Worm (Caenorhabditis elegans) whole organism, L3 larva: ENCODE results near the gene F49C12.2.
"Not testable (repeated sequence)": the region's sequence is repeated elsewhere in the genome, so short reads cannot be mapped to it uniquely, and the experiment has no call there.

Source experiments
- R02D3.7 ChIP-seq: fragments of 150-350 bp; optimal IDR thresholded peaks from 2 replicates; lab custom pipeline; 2014; ENCODE audit warnings: missing biosample characterization, missing genetic modification characterization
- ama-1 ChIP-seq: fragments of 150-350 bp; optimal IDR thresholded peaks from 2 replicates; lab custom pipeline; 2018
- ceh-16 ChIP-seq: sonication (generic microtip); optimal IDR thresholded peaks from 2 replicates; lab custom pipeline; 2017; ENCODE audit warnings: missing biosample characterization, missing genetic modification characterization
- ceh-28 ChIP-seq: fragments of 150-350 bp; optimal IDR thresholded peaks from 2 replicates; lab custom pipeline; 2014; ENCODE audit warnings: missing biosample characterization, missing genetic modification reagents, missing genetic modification characterization
- daf-12 ChIP-seq: fragments of 150-350 bp; optimal IDR thresholded peaks from 2 replicates; lab custom pipeline; 2014; ENCODE audit warnings: missing biosample characterization, missing genetic modification reagents, missing genetic modification characterization
- egl-5 ChIP-seq: fragments of 150-350 bp; optimal IDR thresholded peaks from 2 replicates; lab custom pipeline; 2017; ENCODE audit warnings: missing biosample characterization, missing genetic modification reagents, missing genetic modification characterization, inconsistent platforms
- elt-2 ChIP-seq: sonication (generic microtip); optimal IDR thresholded peaks from 2 replicates; lab custom pipeline; 2016; ENCODE audit warnings: missing genetic modification reagents, mild to moderate bottlenecking, missing genetic modification characterization, missing compliant biosample characterization
- elt-3 ChIP-seq, 3 experiments: fragments of 150-350 bp in 1 of 3; sonication (generic microtip) in 2 of 3; optimal IDR thresholded peaks; 2 replicates in 2 of 3; 4 replicates in 1 of 3; lab custom pipeline; 2014 to 2017; ENCODE audit warnings: missing biosample characterization in 3 of 3, missing genetic modification characterization in 3 of 3
- eor-1 ChIP-seq, 2 experiments: fragments of 150-350 bp; optimal IDR thresholded peaks; 2 replicates each; lab custom pipeline; 2014 to 2018; ENCODE audit warnings: missing biosample characterization in 2 of 2, missing genetic modification characterization in 2 of 2
- fkh-2 ChIP-seq: fragments of 150-350 bp; optimal IDR thresholded peaks from 2 replicates; lab custom pipeline; 2014; ENCODE audit warnings: missing biosample characterization, missing genetic modification reagents, missing genetic modification characterization
- hmg-11 ChIP-seq: sonication (generic microtip); optimal IDR thresholded peaks from 2 replicates; lab custom pipeline; 2016; ENCODE audit warnings: missing genetic modification characterization, missing compliant biosample characterization
- lin-15B ChIP-seq: fragments of 150-350 bp; optimal IDR thresholded peaks from 2 replicates; lab custom pipeline; 2014; ENCODE audit warnings: missing biosample characterization, missing genetic modification characterization
- lin-39 ChIP-seq: fragments of 150-350 bp; optimal IDR thresholded peaks from 2 replicates; lab custom pipeline; 2018; ENCODE audit warnings: missing biosample characterization, missing genetic modification reagents, missing genetic modification characterization
- mdl-1 ChIP-seq: fragments of 150-350 bp; optimal IDR thresholded peaks from 2 replicates; lab custom pipeline; 2014; ENCODE audit warnings: missing biosample characterization, missing genetic modification characterization
- nfya-1 ChIP-seq: sonication (generic microtip); optimal IDR thresholded peaks from 2 replicates; lab custom pipeline; 2017; ENCODE audit warnings: missing genetic modification characterization, mild to moderate bottlenecking, missing compliant biosample characterization, antibody characterized with exemption, moderate library complexity; ENCODE audit not compliant: insufficient read depth
- nhr-11 ChIP-seq: fragments of 150-350 bp; optimal IDR thresholded peaks from 2 replicates; lab custom pipeline; 2014; ENCODE audit warnings: missing biosample characterization, missing genetic modification characterization
- nhr-237 ChIP-seq: fragments of 150-350 bp; optimal IDR thresholded peaks from 2 replicates; lab custom pipeline; 2014; ENCODE audit warnings: missing biosample characterization, missing genetic modification characterization
- nhr-28 ChIP-seq: fragments of 150-350 bp; optimal IDR thresholded peaks from 2 replicates; lab custom pipeline; 2014; ENCODE audit warnings: missing biosample characterization, missing genetic modification characterization
- nhr-43 ChIP-seq: sonication (generic microtip); optimal IDR thresholded peaks from 2 replicates; lab custom pipeline; 2016; ENCODE audit warnings: mild to moderate bottlenecking, missing genetic modification characterization, missing compliant biosample characterization; ENCODE audit not compliant: poor library complexity, severe bottlenecking
- nhr-67 ChIP-seq: fragments of 150-350 bp; optimal IDR thresholded peaks from 2 replicates; lab custom pipeline; 2014; ENCODE audit warnings: missing biosample characterization, missing genetic modification characterization
- nhr-76 ChIP-seq: fragments of 150-350 bp; sonication (generic microtip); optimal IDR thresholded peaks from 5 replicates; lab custom pipeline; 2014; ENCODE audit warnings: missing biosample characterization, missing genetic modification characterization
- nhr-77 ChIP-seq: fragments of 150-350 bp; optimal IDR thresholded peaks from 2 replicates; lab custom pipeline; 2014; ENCODE audit warnings: missing biosample characterization, missing genetic modification characterization
- pha-4 ChIP-seq: fragments of 150-350 bp; optimal IDR thresholded peaks from 2 replicates; lab custom pipeline; 2014; ENCODE audit warnings: missing biosample characterization, missing genetic modification reagents, missing genetic modification characterization
- skn-1 ChIP-seq: fragments of 150-350 bp; optimal IDR thresholded peaks from 2 replicates; lab custom pipeline; 2014; ENCODE audit warnings: missing biosample characterization, missing genetic modification characterization
- snpc-4 ChIP-seq: fragments of 150-350 bp; optimal IDR thresholded peaks from 2 replicates; lab custom pipeline; 2014; ENCODE audit warnings: missing biosample characterization, missing genetic modification characterization
- tbx-2 ChIP-seq: sonication (generic microtip); optimal IDR thresholded peaks from 2 replicates; lab custom pipeline; 2016; ENCODE audit warnings: mild to moderate bottlenecking, missing genetic modification characterization, missing compliant biosample characterization
- unc-39 ChIP-seq: sonication (generic microtip); optimal IDR thresholded peaks from 4 replicates; lab custom pipeline; 2017; ENCODE audit warnings: missing biosample characterization, missing genetic modification characterization
- unc-62 ChIP-seq: fragments of 150-350 bp; sonication (generic microtip); optimal IDR thresholded peaks from 4 replicates; lab custom pipeline; 2014; ENCODE audit warnings: missing biosample characterization, missing genetic modification reagents, missing genetic modification characterization
- zag-1 ChIP-seq: fragments of 150-350 bp; optimal IDR thresholded peaks from 2 replicates; lab custom pipeline; 2014; ENCODE audit warnings: missing biosample characterization, missing genetic modification characterization
- ztf-11 ChIP-seq: fragments of 150-350 bp; optimal IDR thresholded peaks from 2 replicates; lab custom pipeline; 2014; ENCODE audit warnings: missing biosample characterization, missing genetic modification characterization
- ztf-4 ChIP-seq: fragments of 150-350 bp; optimal IDR thresholded peaks from 2 replicates; lab custom pipeline; 2014; ENCODE audit warnings: missing biosample characterization, missing genetic modification characterization

Gene F49C12.2

DNA sequence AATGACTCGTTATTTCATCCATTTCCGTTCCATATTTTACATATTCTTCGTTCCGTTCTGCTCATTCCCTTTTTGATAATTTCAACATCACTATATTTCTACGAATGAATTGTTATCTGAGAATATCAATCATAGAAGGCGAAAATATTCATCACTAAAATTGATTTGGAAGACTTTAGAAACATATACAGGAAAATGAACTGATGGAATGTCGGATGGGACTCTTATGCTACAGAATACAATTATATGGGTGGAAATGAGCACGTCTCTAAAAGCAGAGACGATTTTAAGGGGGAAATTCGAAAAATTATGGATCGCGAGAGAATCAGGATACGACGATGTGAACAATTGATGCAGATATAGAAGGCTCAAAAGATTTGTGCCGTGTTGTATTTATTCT, 21.0 kb upstream of the F49C12.2 start:
- TF ChIP-seq nfya-1 (tag; lab: Kevin White, UChicago): no peak

DNA sequence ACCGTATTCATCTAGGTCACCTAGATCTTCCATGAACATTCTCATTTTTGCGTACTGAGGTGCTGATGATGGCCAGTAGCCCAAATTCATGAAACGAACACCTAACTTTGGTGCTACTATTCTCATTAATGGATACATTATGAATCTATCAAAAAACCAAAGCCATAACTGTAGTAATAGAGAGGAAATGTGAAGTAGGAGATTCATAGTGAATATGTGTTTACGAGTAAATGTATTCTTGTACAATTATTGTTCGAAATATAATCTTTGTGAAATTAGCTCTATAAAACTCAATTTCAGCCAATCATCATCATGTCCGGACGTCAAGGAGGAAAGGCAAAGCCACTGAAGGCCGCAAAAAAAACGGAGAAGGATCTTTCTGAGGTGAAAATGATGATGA, 20.0 kb upstream of the F49C12.2 start, which contains the start of the genes F49C12.11 and nemt-1:
TSS of gene F49C12.11 (plus strand) at position 301 of the 400 bp plus-strand sequence.
TSS of gene nemt-1 (minus strand) at position 360 of the 400 bp plus-strand sequence.
- TF ChIP-seq egl-5 (tag; lab: Kevin White, UChicago) (no peak), tbx-2 (tag; lab: Kevin White, UChicago) (no peak), pha-4 (tag; lab: Kevin White, UChicago) (no peak), lin-39 (no peak), nhr-76 (tag; lab: Kevin White, UChicago) (no peak), nhr-237 (no peak), snpc-4 (tag; lab: Kevin White, UChicago) (no peak), ceh-28 (tag; lab: Kevin White, UChicago) (no peak), hmg-11 (tag; lab: Kevin White, UChicago) (no peak), ceh-16 (tag; lab: Kevin White, UChicago) (no peak), unc-39 (tag; lab: Kevin White, UChicago) (no peak), nhr-67 (no peak), elt-2 (tag; lab: Kevin White, UChicago) (no peak), ama-1 (lab: Kevin White, UChicago) (no peak), nhr-11 (no peak), R02D3.7 (no peak), nhr-28 (tag; lab: Kevin White, UChicago) (no peak)
- TF ChIP-seq, all 47 proteins: peak for 0

DNA sequence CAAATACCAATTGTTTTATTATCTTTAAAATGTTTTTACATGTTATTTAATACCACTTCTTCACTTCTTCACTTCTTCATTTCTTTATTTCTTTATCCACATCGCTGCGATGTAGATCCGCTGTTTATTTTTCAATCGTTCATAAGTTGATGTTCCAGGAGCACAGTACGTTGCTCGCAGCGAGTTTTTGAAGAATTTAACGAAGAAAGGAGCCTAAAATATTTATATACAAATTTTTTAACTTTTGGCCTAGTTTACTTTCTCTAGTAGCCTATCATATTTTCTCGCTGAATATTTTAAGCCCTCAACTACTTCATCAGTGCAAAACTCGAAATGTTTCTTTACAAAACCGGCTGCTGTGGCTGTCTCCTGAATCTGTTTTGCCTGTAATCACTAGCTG, 19.1 kb upstream of the F49C12.2 start:
- TF ChIP-seq elt-2 (tag; lab: Kevin White, UChicago): no peak
- TF ChIP-seq R02D3.7: no peak
- no peak for TF ChIP-seq ceh-16 (tag; lab: Kevin White, UChicago)
- TF ChIP-seq ceh-28 (tag; lab: Kevin White, UChicago): no peak
- no peak for TF ChIP-seq ama-1 (lab: Kevin White, UChicago)
- no peak for TF ChIP-seq nhr-28 (tag; lab: Kevin White, UChicago)
- no peak for TF ChIP-seq eor-1 (tag; optimal IDR thresholded peaks at IDR 0.05; lab: Kevin White, UChicago)
- TF ChIP-seq ztf-4: no peak
- no peak for TF ChIP-seq daf-12 (tag; lab: Kevin White, UChicago)

DNA sequence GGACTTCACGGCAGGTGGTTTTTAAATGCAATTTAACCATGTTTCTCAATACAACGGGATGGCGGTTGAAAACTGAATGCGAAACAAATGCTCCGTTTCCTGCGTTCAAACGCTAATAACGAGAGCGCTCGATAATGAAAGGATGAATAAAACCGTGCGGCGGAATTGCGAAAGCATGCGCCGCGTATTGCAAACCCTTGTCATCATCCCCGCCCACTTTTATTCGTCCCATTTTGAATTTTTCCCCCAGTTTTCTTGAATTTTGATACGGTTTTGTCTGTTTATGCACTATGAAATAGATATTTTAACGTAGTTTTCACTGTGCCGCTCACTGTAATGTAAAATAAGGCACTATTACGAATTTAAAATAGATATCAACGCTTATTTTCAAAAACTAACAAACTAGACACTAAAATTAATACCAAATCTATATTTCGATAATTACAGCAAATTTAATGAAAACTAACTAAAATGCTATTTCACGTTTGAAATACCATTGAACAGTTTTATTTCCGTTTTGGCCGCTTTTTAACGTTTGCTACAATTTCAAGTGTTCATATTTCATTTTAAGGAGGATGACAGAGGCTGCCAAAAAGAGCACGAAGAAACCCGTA, 17.1 kb upstream of the F49C12.2 start, which contains the start of the genes F49C12.9 and rpn-7:
TSS of gene F49C12.9 (minus strand) at position 148 of the 614 bp plus-strand sequence.
TSS of gene rpn-7 (plus strand) at position 564 of the 614 bp plus-strand sequence.
- peak; percentile 56 for TF ChIP-seq nfya-1 (tag; lab: Kevin White, UChicago)
- TF ChIP-seq lin-15B (tag; lab: Kevin White, UChicago): peak; percentile 5
- peak; percentile 8 for TF ChIP-seq nhr-43 (tag; lab: Kevin White, UChicago)
- peak; percentile 61 for TF ChIP-seq lin-39
- peak; percentile 48 for TF ChIP-seq egl-5 (tag; lab: Kevin White, UChicago)
- no peak for TF ChIP-seq ztf-11 (tag; lab: Kevin White, UChicago)
- TF ChIP-seq unc-62: no peak
- TF ChIP-seq pha-4 (tag; lab: Kevin White, UChicago): peak; percentile 52
- no peak for TF ChIP-seq nhr-237
- TF ChIP-seq nhr-77 (tag; lab: Kevin White, UChicago): no peak
- TF ChIP-seq elt-3 (tag; optimal IDR thresholded peaks at IDR 0.05; lab: Kevin White, UChicago): no peak
- TF ChIP-seq zag-1 (tag; lab: Kevin White, UChicago): no peak
- TF ChIP-seq hmg-11 (tag; lab: Kevin White, UChicago): peak; percentile 68
- no peak for TF ChIP-seq nhr-28 (tag; lab: Kevin White, UChicago)
- no peak for TF ChIP-seq mdl-1
- no peak for TF ChIP-seq nhr-11
- TF ChIP-seq elt-2 (tag; lab: Kevin White, UChicago): peak; percentile 24
- TF ChIP-seq snpc-4 (tag; lab: Kevin White, UChicago): peak; percentile 47
- TF ChIP-seq skn-1 (tag; lab: Kevin White, UChicago): peak; percentile 99
- TF ChIP-seq, all 47 proteins: peak for 10

DNA sequence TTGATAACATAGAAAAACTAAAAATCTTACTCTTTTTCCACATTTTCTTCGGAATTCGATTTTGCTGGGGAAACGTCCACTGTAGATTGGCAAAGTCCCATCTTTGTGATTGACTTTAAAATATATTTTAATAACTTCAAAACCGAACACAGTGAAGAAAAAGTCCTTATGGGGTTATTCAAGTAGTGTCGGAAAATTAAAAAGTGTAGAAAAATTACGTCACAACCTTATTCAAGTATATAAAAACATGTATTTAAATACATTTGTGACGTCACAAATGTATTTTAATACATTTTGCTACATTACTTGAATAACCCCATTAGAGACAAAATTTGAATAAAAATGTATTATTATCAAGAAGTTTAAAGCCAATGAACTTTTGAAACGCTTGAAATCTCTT, 13.8 kb upstream of the F49C12.2 start, which contains the start of gene F49C12.7:
TSS of gene F49C12.7 (minus strand) at position 101 of the 400 bp plus-strand sequence.
- TF ChIP-seq fkh-2, elt-2, lin-15B (tag; lab: Kevin White, UChicago): not testable (repeated sequence)
